Worm (Caenorhabditis elegans) whole organism, L1 larva: ENCODE data around the gene Y94H6A.12.
A peak's percentile ranks its signal among the peaks of the same experiment; 100 is the strongest.

Experiments
- ama-1 ChIP-seq: fragments of 150-350 bp; optimal IDR thresholded peaks from 2 replicates; lab custom pipeline; 2014
- blmp-1 ChIP-seq: fragments of 150-350 bp; optimal IDR thresholded peaks from 2 replicates; lab custom pipeline; 2014; ENCODE audit warnings: missing biosample characterization, missing genetic modification characterization
- ceh-63 ChIP-seq: fragments of 200-800 bp; sonication (Bioruptor generic); optimal IDR thresholded peaks from 2 replicates; lab custom pipeline; 2018; ENCODE audit warnings: mild to moderate bottlenecking, missing genetic modification characterization, missing compliant biosample characterization
- ceh-88 ChIP-seq: fragments of 200-800 bp; sonication (Bioruptor generic); IDR thresholded peaks from 2 replicates; pipeline ENCODE4 v1.3.6; 2022; ENCODE audit warnings: missing genetic modification characterization, missing compliant biosample characterization
- ces-1 ChIP-seq: fragments of 150-350 bp; optimal IDR thresholded peaks from 2 replicates; lab custom pipeline; 2014; ENCODE audit warnings: missing biosample characterization, missing genetic modification reagents, missing genetic modification characterization
- efl-1 ChIP-seq, 4 experiments: fragments of 150-350 bp; optimal IDR thresholded peaks in 3 of 4; peaks in 1 of 4; 1 replicate in 1 of 4; 2 replicates in 3 of 4; lab custom pipeline; 2014; ENCODE audit warnings: missing biosample characterization in 2 of 4, missing genetic modification characterization in 2 of 4, missing genetic modification reagents in 2 of 4
- efl-3 ChIP-seq: fragments of 200-800 bp; sonication (Bioruptor generic); optimal IDR thresholded peaks from 2 replicates; lab custom pipeline; 2018; ENCODE audit warnings: mild to moderate bottlenecking, missing genetic modification characterization, missing compliant biosample characterization
- fkh-8 ChIP-seq: sonication (generic microtip); optimal IDR thresholded peaks from 2 replicates; lab custom pipeline; 2016; ENCODE audit warnings: mild to moderate bottlenecking, missing genetic modification characterization, missing compliant biosample characterization
- hlh-17 ChIP-seq: fragments of 200-800 bp; sonication (Bioruptor generic); optimal IDR thresholded peaks from 2 replicates; lab custom pipeline; 2018; ENCODE audit warnings: missing genetic modification characterization, mild to moderate bottlenecking, missing compliant biosample characterization, moderate library complexity, borderline replicate concordance
- hlh-4 ChIP-seq: sonication (generic microtip); optimal IDR thresholded peaks from 2 replicates; lab custom pipeline; 2016; ENCODE audit warnings: mild to moderate bottlenecking, missing genetic modification characterization, missing compliant biosample characterization
- hpl-2 ChIP-seq: fragments of 150-350 bp; optimal IDR thresholded peaks from 2 replicates; lab custom pipeline; 2014; ENCODE audit warnings: missing biosample characterization, missing genetic modification reagents, missing genetic modification characterization
- jun-1 ChIP-seq: fragments of 150-350 bp; optimal IDR thresholded peaks from 2 replicates; lab custom pipeline; 2014; ENCODE audit warnings: missing biosample characterization, missing genetic modification reagents, missing genetic modification characterization
- lin-13 ChIP-seq: fragments of 150-350 bp; optimal IDR thresholded peaks from 2 replicates; lab custom pipeline; 2014; ENCODE audit warnings: missing biosample characterization, missing genetic modification reagents, missing genetic modification characterization
- lin-14 ChIP-seq: fragments of 200-800 bp; sonication (Bioruptor generic); optimal IDR thresholded peaks from 2 replicates; lab custom pipeline; 2018; ENCODE audit warnings: mild to moderate bottlenecking, missing genetic modification characterization, moderate library complexity, missing compliant biosample characterization
- lin-35 ChIP-seq, 2 experiments: fragments of 150-350 bp; optimal IDR thresholded peaks; 2 replicates each; lab custom pipeline; 2014; ENCODE audit warnings: missing biosample characterization in 2 of 2, missing genetic modification characterization in 2 of 2, missing genetic modification reagents in 2 of 2
- lin-39 ChIP-seq: fragments of 150-350 bp; optimal IDR thresholded peaks from 2 replicates; lab custom pipeline; 2014; ENCODE audit warnings: missing biosample characterization, missing genetic modification reagents, missing genetic modification characterization
- lsy-2 ChIP-seq, 2 experiments: fragments of 150-350 bp; optimal IDR thresholded peaks; 2 replicates each; lab custom pipeline; 2014; ENCODE audit warnings: missing biosample characterization in 2 of 2, missing genetic modification characterization in 2 of 2
- mef-2 ChIP-seq: fragments of 150-350 bp; optimal IDR thresholded peaks from 2 replicates; lab custom pipeline; 2014; ENCODE audit warnings: missing biosample characterization, missing genetic modification characterization
- nhr-19 ChIP-seq: fragments of 200-800 bp; sonication (Bioruptor generic); conservative IDR thresholded peaks from 2 replicates; pipeline ENCODE4 v1.3.6; 2022; ENCODE audit warnings: missing genetic modification characterization, missing compliant biosample characterization
- nhr-77 ChIP-seq: fragments of 150-350 bp; optimal IDR thresholded peaks from 2 replicates; lab custom pipeline; 2014; ENCODE audit warnings: missing biosample characterization, missing genetic modification characterization
- nhr-84 ChIP-seq: sonication (generic microtip); optimal IDR thresholded peaks from 2 replicates; lab custom pipeline; 2017; ENCODE audit warnings: missing biosample characterization, missing genetic modification characterization
- nhr-85 ChIP-seq: sonication (generic microtip); peaks from one replicate; lab custom pipeline; 2016; ENCODE audit warnings: missing genetic modification characterization, inconsistent platforms, missing compliant biosample characterization
- pag-3 ChIP-seq: sonication (generic microtip); optimal IDR thresholded peaks from 2 replicates; lab custom pipeline; 2017; ENCODE audit warnings: missing genetic modification characterization, mild to moderate bottlenecking, missing compliant biosample characterization, antibody characterized with exemption, borderline replicate concordance; ENCODE audit not compliant: insufficient read depth
- sptf-1 ChIP-seq: fragments of 150-350 bp; optimal IDR thresholded peaks from 2 replicates; lab custom pipeline; 2014; ENCODE audit warnings: missing biosample characterization, missing genetic modification characterization
- tbx-2 ChIP-seq: sonication (generic microtip); optimal IDR thresholded peaks from 2 replicates; lab custom pipeline; 2016; ENCODE audit warnings: missing genetic modification characterization, missing compliant biosample characterization
- unc-98 ChIP-seq: fragments of 200-800 bp; sonication (Bioruptor generic); IDR thresholded peaks from 2 replicates; pipeline ENCODE4 v1.3.6; 2022; ENCODE audit warnings: missing genetic modification characterization, missing compliant biosample characterization
- xbp-1 ChIP-seq: sonication (generic microtip); optimal IDR thresholded peaks from 2 replicates; lab custom pipeline; 2016; ENCODE audit warnings: missing genetic modification characterization, missing compliant biosample characterization
- ztf-11 ChIP-seq, 2 experiments: sonication (generic microtip); optimal IDR thresholded peaks; 2 replicates each; lab custom pipeline; 2016 to 2017; ENCODE audit warnings: missing genetic modification characterization in 2 of 2, missing biosample characterization in 1 of 2, missing compliant biosample characterization in 1 of 2

Y94H6A.12 gene

ce11 chrIV:2748863-2749451 lies 36.1 kb upstream of the Y94H6A.12 start:
- peak; percentile 32 for TF ChIP-seq nhr-85 (tag; lab: Kevin White, UChicago)
- peak in 1 of 2 experiments; percentile 10 for TF ChIP-seq lin-35 (GFP tag; optimal IDR thresholded peaks at IDR 0.05; lab: Kevin White, UChicago)
- no peak for TF ChIP-seq mef-2 (tag; lab: Kevin White, UChicago)

- no peak for TF ChIP-seq pag-3 (tag; lab: Kevin White, UChicago)
- TF ChIP-seq unc-98 (GFP tag; lab: Robert Waterston, UW), result no peak
- peak; percentile 69 for TF ChIP-seq lin-14 (GFP tag; lab: Kevin White, UChicago)
- TF ChIP-seq xbp-1, result peak; percentile 20
- TF ChIP-seq fkh-8 (tag; lab: Kevin White, UChicago), result peak; percentile 11
- no peak for TF ChIP-seq lin-39 (tag; lab: Kevin White, UChicago)
- TF ChIP-seq hpl-2 (GFP tag; lab: Kevin White, UChicago), result no peak
- no peak for TF ChIP-seq ama-1 (lab: Kevin White, UChicago)
- no peak for TF ChIP-seq ceh-88 (GFP tag; lab: Robert Waterston, UW)
- TF ChIP-seq, all 84 proteins: peak for 3
Measured at ce11 chrIV:2747385-2748007, 34.7 kb upstream of the Y94H6A.12 start.

- no peak for TF ChIP-seq unc-98 (GFP tag; lab: Robert Waterston, UW)
- TF ChIP-seq hlh-17 (GFP tag; lab: Kevin White, UChicago), result no peak
- TF ChIP-seq blmp-1 (tag; lab: Kevin White, UChicago), result no peak
- no peak for TF ChIP-seq ces-1 (GFP tag; lab: Kevin White, UChicago)
- no peak for TF ChIP-seq tbx-2 (tag; lab: Kevin White, UChicago)
- TF ChIP-seq nhr-19 (GFP tag; lab: Robert Waterston, UW), result no peak
- TF ChIP-seq nhr-84 (tag; lab: Kevin White, UChicago), result no peak
- no peak for TF ChIP-seq sptf-1 (tag; lab: Kevin White, UChicago)
- peak; percentile 9 for TF ChIP-seq nhr-85 (tag; lab: Kevin White, UChicago)
- TF ChIP-seq lin-14 (GFP tag; lab: Kevin White, UChicago), result no peak
- no peak for TF ChIP-seq efl-1 (optimal IDR thresholded peaks at IDR 0.05; lab: Kevin White, UChicago)
- TF ChIP-seq efl-1 (GFP tag; optimal IDR thresholded peaks at IDR 0.05 in 1 of 2; lab: Kevin White, UChicago), result peak in 1 of 2 experiments; percentile 11
- no peak for TF ChIP-seq jun-1
- no peak for TF ChIP-seq efl-3 (GFP tag; lab: Kevin White, UChicago)
- no peak for TF ChIP-seq ztf-11 (tag; optimal IDR thresholded peaks at IDR 0.05; lab: Kevin White, UChicago)
- no peak for TF ChIP-seq ceh-63 (GFP tag; lab: Kevin White, UChicago)
Measured at ce11 chrIV:2742470-2743044, 29.7 kb upstream of the Y94H6A.12 start, which contains the start of gene nhr-277. TSS of gene nhr-277 (plus strand) at chrIV:2742994.

ce11 chrIV:2740035-2740434 lies 27.2 kb upstream of the Y94H6A.12 start:
- peak; percentile 17; the same call in 1 of the 2 replicates for TF ChIP-seq nhr-19 (GFP tag; lab: Robert Waterston, UW)

DNA sequence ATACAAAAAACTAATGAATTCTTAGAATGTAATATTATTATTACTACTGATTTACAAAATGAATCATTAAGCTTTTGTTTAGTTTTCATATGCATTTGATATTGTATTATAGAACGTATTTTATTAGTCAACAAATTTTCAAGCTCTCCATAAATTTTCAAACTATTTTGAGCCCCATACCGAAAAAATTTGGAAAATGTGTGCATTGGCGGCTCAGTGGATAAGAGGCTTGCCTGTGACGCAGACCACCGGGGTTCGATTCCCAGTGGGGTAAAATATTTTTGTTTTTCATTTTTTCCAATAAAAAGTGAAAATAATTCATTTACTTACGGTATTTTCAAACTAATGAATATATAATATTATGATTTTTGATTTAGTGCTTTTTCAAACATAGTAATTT lies 25.6 kb upstream of the Y94H6A.12 start:
- TF ChIP-seq efl-1 (optimal IDR thresholded peaks at IDR 0.05; lab: Kevin White, UChicago) (no peak), efl-1 (GFP tag; optimal IDR thresholded peaks at IDR 0.05 in 1 of 2; lab: Kevin White, UChicago) (peak in 1 of 2 experiments; percentile 40), hlh-4 (tag; lab: Kevin White, UChicago) (no peak), lsy-2 (tag; optimal IDR thresholded peaks at IDR 0.05; lab: Kevin White, UChicago) (no peak), lin-13 (no peak)
- TF ChIP-seq, all 84 proteins: peak for 1

- TF ChIP-seq lin-14 (GFP tag; lab: Kevin White, UChicago) (no peak), nhr-77 (tag; lab: Kevin White, UChicago) (no peak)
Measured at ce11 chrIV:2736575-2736974, 23.7 kb upstream of the Y94H6A.12 start.
